Fruit fly (Drosophila melanogaster): Measurements from ENCODE around the gene meigo.

The meigo gene

DNA sequence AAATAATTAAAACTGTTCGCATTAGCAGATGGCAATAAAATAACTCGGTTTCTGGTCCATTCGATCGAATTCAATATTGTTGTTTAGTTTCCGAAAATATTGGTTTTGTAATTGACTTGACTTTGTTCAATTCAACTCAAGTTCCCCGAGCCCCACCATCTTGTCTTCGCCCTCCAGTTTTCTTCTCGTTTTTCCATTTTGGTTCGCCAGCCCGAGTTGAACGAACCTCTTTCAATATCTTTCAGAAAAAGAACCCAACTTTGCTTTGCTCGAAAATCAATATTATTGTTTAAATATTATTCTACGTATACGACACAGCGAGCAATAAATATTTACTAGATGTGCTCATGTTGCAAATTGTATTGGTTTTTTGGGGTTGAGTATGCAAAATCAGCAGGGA, 20.6 kb downstream of the meigo start:
- TF ChIP-seq fkh (GFP tag; optimal IDR thresholded peaks at IDR 0.05) (peak; percentile 68), CG8119 (GFP tag; IDR thresholded peaks at IDR 0.05) (no peak)

DNA sequence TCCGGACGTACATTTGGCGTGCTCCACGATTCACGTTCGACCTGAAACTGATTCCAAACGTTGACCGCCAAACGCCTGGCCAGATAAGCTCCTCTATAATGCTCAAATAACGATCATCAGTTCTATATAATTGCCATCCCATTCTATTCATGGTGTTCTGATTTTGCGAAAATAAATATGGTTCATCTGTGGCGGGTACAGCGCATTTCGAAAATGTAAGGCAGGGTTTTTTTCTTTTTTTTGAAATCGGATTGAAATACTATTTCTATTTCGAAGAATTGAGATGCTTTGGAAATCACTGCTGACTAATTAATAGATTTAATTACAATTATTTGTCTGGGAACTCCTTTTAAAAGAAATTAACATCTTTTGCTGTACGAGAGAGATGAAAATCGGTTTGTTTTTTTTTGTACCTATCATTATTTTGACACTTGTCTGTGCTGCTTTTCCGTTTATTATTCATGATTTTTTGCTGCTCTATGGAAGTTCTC, 23.0 kb downstream of the meigo start, which contains the start of gene cDIP:
Gene cDIP, minus strand, starts transcription at position 51 of the 491 bp plus-strand sequence.
- TF ChIP-seq Sox102F (GFP tag; optimal IDR thresholded peaks at IDR 0.05): no peak
- TF ChIP-seq Smox (GFP tag; optimal IDR thresholded peaks at IDR 0.05): no peak
- no peak for TF ChIP-seq salr (GFP tag; optimal IDR thresholded peaks at IDR 0.05)
- TF ChIP-seq CG11294 (GFP tag; IDR thresholded peaks at IDR 0.05): no peak
- TF ChIP-seq Eip78C (GFP tag): no peak
- TF ChIP-seq CG6808 (GFP tag; optimal IDR thresholded peaks at IDR 0.05): no peak
- no peak for TF ChIP-seq Ets21C (GFP tag; optimal IDR thresholded peaks at IDR 0.05)
- no peak for TF ChIP-seq net (GFP tag; optimal IDR thresholded peaks at IDR 0.05)
- TF ChIP-seq Hr38 (GFP tag; optimal IDR thresholded peaks at IDR 0.05): no peak
- TF ChIP-seq pdm3 (GFP tag; optimal IDR thresholded peaks at IDR 0.05): no peak
- TF ChIP-seq cyc (GFP tag; optimal IDR thresholded peaks at IDR 0.05): no peak
- no peak for TF ChIP-seq Ets96B (tag; optimal IDR thresholded peaks at IDR 0.05)
- TF ChIP-seq CG16779 (tag; optimal IDR thresholded peaks at IDR 0.05): no peak
- TF ChIP-seq fd59A (GFP tag; optimal IDR thresholded peaks at IDR 0.05): no peak
- TF ChIP-seq Gug (GFP tag; IDR thresholded peaks at IDR 0.05): no peak
- no peak for TF ChIP-seq Lpt (GFP tag; optimal IDR thresholded peaks at IDR 0.05)
- no peak for TF ChIP-seq vri (GFP tag; optimal IDR thresholded peaks at IDR 0.05)
- no peak for TF ChIP-seq CG32006 (GFP tag; optimal IDR thresholded peaks at IDR 0.05)
- TF ChIP-seq CG7368 (GFP tag; optimal IDR thresholded peaks at IDR 0.05): no peak
- TF ChIP-seq CG10669 (GFP tag; optimal IDR thresholded peaks at IDR 0.05): no peak

DNA sequence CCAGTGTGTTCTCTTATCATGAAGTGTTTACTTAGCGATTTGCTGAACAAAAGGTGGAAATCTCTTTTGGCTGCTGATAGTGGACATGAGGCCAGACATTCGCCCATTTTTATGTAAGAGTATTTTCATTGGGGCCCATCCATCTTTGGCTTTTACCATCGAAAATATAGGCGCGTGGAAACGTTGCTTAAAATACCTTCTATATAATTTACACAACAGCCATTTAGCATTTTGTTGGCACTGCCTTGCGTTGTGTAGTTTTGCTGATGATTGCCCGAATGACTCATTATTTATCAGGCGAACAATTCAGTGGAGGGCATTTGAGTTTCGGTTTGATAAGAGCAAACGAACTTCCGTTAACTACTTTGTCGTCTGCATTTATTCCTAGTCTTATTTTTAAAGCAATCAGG, 23.6 kb downstream of the meigo start:
- TF ChIP-seq CG31627 (GFP tag; optimal IDR thresholded peaks at IDR 0.05): no peak
- no peak for TF ChIP-seq esn (GFP tag; optimal IDR thresholded peaks at IDR 0.05)
- no peak for TF ChIP-seq CG6808 (GFP tag; optimal IDR thresholded peaks at IDR 0.05)
- TF ChIP-seq CG16779 (tag; optimal IDR thresholded peaks at IDR 0.05): no peak
- TF ChIP-seq Ets96B (tag; optimal IDR thresholded peaks at IDR 0.05): no peak
- no peak for TF ChIP-seq CG8319 (GFP tag; optimal IDR thresholded peaks at IDR 0.05)
- TF ChIP-seq CG8119 (GFP tag; IDR thresholded peaks at IDR 0.05): 0 out of 3 replicates have a peak, but pooled peaks have one; percentile 21
- no peak for TF ChIP-seq Blimp-1 (GFP tag; optimal IDR thresholded peaks at IDR 0.05)
- TF ChIP-seq Eip78C (GFP tag): peak; percentile 59
- TF ChIP-seq CG9139 (GFP tag; optimal IDR thresholded peaks at IDR 0.05): no peak
- no peak for TF ChIP-seq Sox14 (GFP tag; optimal IDR thresholded peaks at IDR 0.05)
- TF ChIP-seq Gug (GFP tag; IDR thresholded peaks at IDR 0.05): no peak
- no peak for TF ChIP-seq Met (GFP tag; optimal IDR thresholded peaks at IDR 0.05)
- peak; percentile 3 for TF ChIP-seq CG8632 (GFP tag; optimal IDR thresholded peaks at IDR 0.05)
- TF ChIP-seq CG32006 (GFP tag; optimal IDR thresholded peaks at IDR 0.05): peak; percentile 34
- TF ChIP-seq dsx (GFP tag; optimal IDR thresholded peaks at IDR 0.05; ENCODE audit: poor library complexity, severe bottlenecking): peak; percentile 76
- no peak for TF ChIP-seq CG10631 (GFP tag; optimal IDR thresholded peaks at IDR 0.05)
- TF ChIP-seq CG6276 (GFP tag; optimal IDR thresholded peaks at IDR 0.05): no peak
- TF ChIP-seq Lpt (GFP tag; optimal IDR thresholded peaks at IDR 0.05): no peak
- no peak for TF ChIP-seq Sox15 (GFP tag; optimal IDR thresholded peaks at IDR 0.05)
- TF ChIP-seq Smox (GFP tag; optimal IDR thresholded peaks at IDR 0.05): no peak
- TF ChIP-seq Eip93F (GFP tag; optimal IDR thresholded peaks at IDR 0.05): no peak
- no peak for TF ChIP-seq CG11762 (GFP tag; optimal IDR thresholded peaks at IDR 0.05; ENCODE audit: insufficient read depth)
- TF ChIP-seq fkh (GFP tag; optimal IDR thresholded peaks at IDR 0.05): peak; percentile 67
- TF ChIP-seq vri (GFP tag; optimal IDR thresholded peaks at IDR 0.05): peak; percentile 42

Data from whole organism, prepupa.